Fruit fly (Drosophila melanogaster): ENCODE data around the gene mask.

The mask gene

dm6 chr3R:24259278-24260040 is 29.1 kb downstream of the mask start:
- TF ChIP-seq ovo (GFP tag; optimal IDR thresholded peaks at IDR 0.05) (peak; percentile 53), CG7101 (tag; optimal IDR thresholded peaks at IDR 0.05) (peak; percentile 97), kay (GFP tag; ENCODE audit: borderline replicate concordance) (peak; percentile 84), cnc (optimal IDR thresholded peaks at IDR 0.05) (no peak), CG5204 (GFP tag; optimal IDR thresholded peaks at IDR 0.05) (peak; percentile 91), bab1 (GFP tag; optimal IDR thresholded peaks at IDR 0.05) (peak; percentile 94), CG12768 (GFP tag; optimal IDR thresholded peaks at IDR 0.05) (peak; percentile 95), Mnt (GFP tag; optimal IDR thresholded peaks at IDR 0.05) (peak; percentile 69), CG1620 (GFP tag; optimal IDR thresholded peaks at IDR 0.05) (peak; percentile 62), CG33017 (tag; optimal IDR thresholded peaks at IDR 0.05) (peak; percentile 97), Hr96 (GFP tag; optimal IDR thresholded peaks at IDR 0.05) (peak; percentile 91), CG7045 (GFP tag; optimal IDR thresholded peaks at IDR 0.05) (peak; percentile 94), Crg-1 (GFP tag; optimal IDR thresholded peaks at IDR 0.05) (peak; percentile 80), tj (GFP tag; optimal IDR thresholded peaks at IDR 0.05) (peak; percentile 74), pad (GFP tag; optimal IDR thresholded peaks at IDR 0.05) (no peak), CG11617 (GFP tag; optimal IDR thresholded peaks at IDR 0.05) (peak; percentile 89), CG14711 (tag; optimal IDR thresholded peaks at IDR 0.05) (peak; percentile 93), Clk (GFP tag; optimal IDR thresholded peaks at IDR 0.05) (peak; percentile 94), cic (GFP tag; optimal IDR thresholded peaks at IDR 0.05) (peak; percentile 55), toe (GFP tag; optimal IDR thresholded peaks at IDR 0.05) (peak; percentile 83)

- TF ChIP-seq CG12768 (GFP tag; optimal IDR thresholded peaks at IDR 0.05): no peak
- TF ChIP-seq Crg-1 (GFP tag; optimal IDR thresholded peaks at IDR 0.05): peak; percentile 4
- TF ChIP-seq toe (GFP tag; optimal IDR thresholded peaks at IDR 0.05): no peak
- TF ChIP-seq kay (GFP tag; ENCODE audit: borderline replicate concordance): peak; percentile 69
- TF ChIP-seq CG7045 (GFP tag; optimal IDR thresholded peaks at IDR 0.05): no peak
- no peak for TF ChIP-seq CG7101 (tag; optimal IDR thresholded peaks at IDR 0.05)
- TF ChIP-seq cnc (optimal IDR thresholded peaks at IDR 0.05): no peak
- TF ChIP-seq ovo (GFP tag; optimal IDR thresholded peaks at IDR 0.05): no peak
- TF ChIP-seq bab1 (GFP tag; optimal IDR thresholded peaks at IDR 0.05): no peak
- no peak for TF ChIP-seq Mnt (GFP tag; optimal IDR thresholded peaks at IDR 0.05)
- TF ChIP-seq CG33017 (tag; optimal IDR thresholded peaks at IDR 0.05): no peak
- no peak for TF ChIP-seq CG5204 (GFP tag; optimal IDR thresholded peaks at IDR 0.05)
- peak; percentile 35 for TF ChIP-seq CG11617 (GFP tag; optimal IDR thresholded peaks at IDR 0.05)
- no peak for TF ChIP-seq CG14711 (tag; optimal IDR thresholded peaks at IDR 0.05)
- peak; percentile 90 for TF ChIP-seq pad (GFP tag; optimal IDR thresholded peaks at IDR 0.05)
- TF ChIP-seq CG1620 (GFP tag; optimal IDR thresholded peaks at IDR 0.05): no peak
- peak; percentile 32 for TF ChIP-seq tj (GFP tag; optimal IDR thresholded peaks at IDR 0.05)
- no peak for TF ChIP-seq cic (GFP tag; optimal IDR thresholded peaks at IDR 0.05)
These were observed 29.6 kb downstream of the mask start for dm6 chr3R:24260041-24260379.

- TF ChIP-seq CG14711 (tag; optimal IDR thresholded peaks at IDR 0.05) (no peak), kay (GFP tag; ENCODE audit: borderline replicate concordance) (peak; percentile 97)
These were observed 30.0 kb downstream of the mask start for dm6 chr3R:24260411-24260810.

- TF ChIP-seq CG5204 (GFP tag; optimal IDR thresholded peaks at IDR 0.05): no peak
- TF ChIP-seq CG14711 (tag; optimal IDR thresholded peaks at IDR 0.05): no peak
- no peak for TF ChIP-seq kay (GFP tag; ENCODE audit: borderline replicate concordance)
These were observed 31.1 kb downstream of the mask start for dm6 chr3R:24261380-24262021.

dm6 chr3R:24262923-24263322 is 32.6 kb downstream of the mask start:
- TF ChIP-seq pad (GFP tag; optimal IDR thresholded peaks at IDR 0.05): no peak

dm6 chr3R:24263588-24264413 is 33.4 kb downstream of the mask start:
- TF ChIP-seq CG7101 (tag; optimal IDR thresholded peaks at IDR 0.05) (no peak), toe (GFP tag; optimal IDR thresholded peaks at IDR 0.05) (peak; percentile 37), CG33017 (tag; optimal IDR thresholded peaks at IDR 0.05) (peak; percentile 17)

All from whole organism, adult.